Worm (Caenorhabditis elegans): ENCODE measurements around the gene fbxc-28.

fbxc-28 gene

DNA sequence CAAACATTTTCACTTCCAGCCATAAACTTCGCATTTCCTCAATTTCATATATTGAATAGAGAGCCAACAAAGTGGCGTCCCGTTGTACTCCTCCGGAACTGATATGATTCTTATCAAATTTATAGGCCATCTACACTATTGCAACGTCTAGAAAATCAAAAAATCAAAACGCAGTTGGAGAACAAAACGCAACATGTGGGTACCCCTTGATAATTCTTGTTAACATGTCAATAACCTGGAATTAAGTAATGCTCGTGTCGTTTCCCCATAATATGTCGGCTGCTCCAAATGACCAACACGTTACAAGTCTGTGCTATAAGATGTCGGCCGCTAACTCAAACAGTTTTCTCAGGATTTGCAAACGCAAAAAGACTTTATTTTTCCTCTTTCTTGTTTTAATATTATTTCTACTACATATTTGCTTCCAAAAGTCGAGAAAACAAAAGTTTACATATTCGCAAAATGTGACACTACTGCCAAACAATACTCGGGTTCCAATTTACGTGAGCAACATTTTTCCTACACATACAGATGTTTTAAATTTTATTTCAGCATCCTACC, 42.9 kb upstream of the fbxc-28 start (continued):
- TF ChIP-seq nhr-41 (GFP tag; IDR thresholded peaks at IDR 0.05) (no peak), unc-62 (GFP tag; optimal IDR thresholded peaks at IDR 0.05 in 1 of 2) (peak in 1 of 2 experiments; percentile 99), unc-62 (tag; optimal IDR thresholded peaks at IDR 0.05) (no peak), nhr-6 (tag; optimal IDR thresholded peaks at IDR 0.05) (no peak), lin-29 (GFP tag; IDR thresholded peaks at IDR 0.05) (no peak), ctbp-1 (GFP tag; IDR thresholded peaks at IDR 0.05) (no peak), nhr-28 (tag; optimal IDR thresholded peaks at IDR 0.05) (peak; percentile 54)

DNA sequence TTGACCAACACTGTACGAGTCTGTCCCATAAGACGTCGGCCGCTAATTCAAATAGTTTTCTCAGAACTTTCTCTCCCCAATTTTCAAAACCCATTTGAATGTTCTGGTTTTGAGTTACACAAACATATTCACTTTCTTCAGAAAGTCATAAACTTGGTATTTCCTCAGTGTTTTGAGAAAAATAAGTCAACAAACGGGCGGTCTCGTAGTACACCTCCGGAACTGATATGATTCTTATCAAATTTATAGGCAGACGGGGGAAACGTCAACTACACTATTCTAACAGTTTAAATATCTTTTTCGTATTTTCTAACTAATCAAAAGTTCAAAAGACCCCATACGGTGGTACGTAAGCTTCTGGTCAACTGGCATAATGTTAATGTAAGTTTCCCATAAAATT, 39.4 kb upstream of the fbxc-28 start:
- TF ChIP-seq ztf-11 (tag; optimal IDR thresholded peaks at IDR 0.05), result no peak
- TF ChIP-seq zfp-3 (GFP tag; conservative IDR thresholded peaks at IDR 0.05), result no peak
- TF ChIP-seq ceh-82 (tag; optimal IDR thresholded peaks at IDR 0.05), result no peak
- no peak for TF ChIP-seq daf-16 (GFP tag; optimal IDR thresholded peaks at IDR 0.05)
- peak; percentile 37 for TF ChIP-seq daf-16 (tag; optimal IDR thresholded peaks at IDR 0.05)
- peak; percentile 13 for TF ChIP-seq nhr-28 (tag; optimal IDR thresholded peaks at IDR 0.05)
- peak; percentile 15; the same call in 1 of the 2 replicates for TF ChIP-seq dmd-6 (GFP tag; IDR thresholded peaks at IDR 0.05)
- no peak for TF ChIP-seq lin-39 (tag; optimal IDR thresholded peaks at IDR 0.05)
- no peak for TF ChIP-seq hif-1 (tag; optimal IDR thresholded peaks at IDR 0.05)
- peak; percentile 57 for TF ChIP-seq pqm-1 (tag; optimal IDR thresholded peaks at IDR 0.05)
- TF ChIP-seq T20F7.1 (GFP tag; optimal IDR thresholded peaks at IDR 0.05), result no peak
- no peak for TF ChIP-seq dmd-9 (GFP tag; IDR thresholded peaks at IDR 0.05)
- no peak for TF ChIP-seq egl-43 (GFP tag; IDR thresholded peaks at IDR 0.05)
- peak; percentile 18 for TF ChIP-seq nhr-77 (tag; optimal IDR thresholded peaks at IDR 0.05)
- TF ChIP-seq hlh-11 (tag; optimal IDR thresholded peaks at IDR 0.05), result peak; percentile 4
- TF ChIP-seq unc-62 (GFP tag; optimal IDR thresholded peaks at IDR 0.05 in 1 of 2), result peak in 1 of 2 experiments; percentile 73
- TF ChIP-seq unc-62 (tag; optimal IDR thresholded peaks at IDR 0.05), result no peak

DNA sequence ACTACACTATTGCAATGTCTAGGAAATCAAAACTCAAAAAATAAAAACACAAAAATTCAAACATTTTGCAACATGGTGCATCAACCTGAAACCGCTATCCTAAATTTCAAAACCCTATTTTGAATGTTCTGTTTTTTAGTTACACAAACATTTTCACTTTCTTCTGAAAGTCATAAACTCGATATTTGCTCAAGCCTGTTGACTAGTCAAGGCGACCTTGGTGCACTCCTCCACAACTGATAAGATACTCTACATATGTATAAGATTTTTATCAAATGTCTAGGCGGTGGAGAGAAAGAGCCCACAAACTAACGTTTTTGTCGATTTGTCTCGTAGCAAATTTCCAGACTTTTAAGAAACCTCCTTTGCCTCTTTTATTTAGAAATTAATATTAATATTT, 35.6 kb upstream of the fbxc-28 start, which contains the start of gene T07D3.4:
TSS of gene T07D3.4 (plus strand) at position 286 of the 400 bp plus-strand sequence.
- TF ChIP-seq unc-130 (GFP tag; optimal IDR thresholded peaks at IDR 0.05) (no peak), zip-2 (tag; optimal IDR thresholded peaks at IDR 0.05) (no peak), nhr-28 (tag; optimal IDR thresholded peaks at IDR 0.05) (peak; percentile 70), daf-16 (GFP tag; optimal IDR thresholded peaks at IDR 0.05) (no peak), daf-16 (tag; optimal IDR thresholded peaks at IDR 0.05) (peak; percentile 90), hlh-11 (tag; optimal IDR thresholded peaks at IDR 0.05) (peak; percentile 54), dmd-8 (GFP tag; IDR thresholded peaks at IDR 0.05) (no peak), nhr-77 (tag; optimal IDR thresholded peaks at IDR 0.05) (peak; percentile 37), D1046.2 (GFP tag; IDR thresholded peaks at IDR 0.05) (no peak), dmd-9 (GFP tag; IDR thresholded peaks at IDR 0.05) (no peak), dmd-6 (GFP tag; IDR thresholded peaks at IDR 0.05) (peak; percentile 51; the same call in 1 of the 2 replicates), pqm-1 (tag; optimal IDR thresholded peaks at IDR 0.05) (peak; percentile 67), php-3 (GFP tag; IDR thresholded peaks at IDR 0.05) (no peak), dve-1 (tag; optimal IDR thresholded peaks at IDR 0.05; ENCODE audit: insufficient read depth) (peak; percentile 29)

DNA sequence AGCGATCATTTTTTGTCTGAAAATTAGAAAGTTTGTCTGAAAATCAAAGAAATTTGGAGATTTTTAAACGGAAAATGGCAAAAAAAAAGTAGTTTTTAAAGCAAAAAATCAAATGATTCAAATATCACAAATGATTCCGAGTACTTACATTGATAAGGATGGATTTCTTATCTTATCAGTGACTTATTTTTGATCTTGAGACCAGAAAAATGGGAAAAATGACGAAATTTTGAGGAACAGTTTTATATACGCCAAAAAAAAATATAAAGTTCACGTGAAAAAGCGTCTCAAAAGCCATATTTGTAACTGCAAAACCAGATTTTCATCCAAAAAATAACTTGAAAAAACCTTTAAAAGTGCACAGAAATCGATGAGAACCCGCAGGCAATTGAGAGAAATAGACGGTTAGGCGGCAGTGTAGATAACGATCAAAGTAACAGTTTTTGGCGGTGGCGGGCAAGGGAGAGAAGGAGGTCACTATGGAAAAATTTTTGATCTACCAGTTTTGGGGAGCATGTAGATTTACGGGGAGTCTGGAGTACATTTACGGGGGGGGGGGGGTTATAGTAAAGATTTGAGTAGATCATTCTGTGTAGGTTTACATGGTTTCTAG, 22.8 kb upstream of the fbxc-28 start, which contains the start of gene T07D3.9:
TSS of gene T07D3.9 (minus strand) at position 194 of the 613 bp plus-strand sequence.
- TF ChIP-seq madf-9 (GFP tag; conservative IDR thresholded peaks at IDR 0.05), result no peak
- no peak for TF ChIP-seq tra-1 (GFP tag; IDR thresholded peaks at IDR 0.05)
- no peak for TF ChIP-seq T26A8.4 (GFP tag; IDR thresholded peaks at IDR 0.05)
- no peak for TF ChIP-seq hlh-30 (tag; optimal IDR thresholded peaks at IDR 0.05; ENCODE audit: insufficient read depth)
- TF ChIP-seq lin-1 (GFP tag; IDR thresholded peaks at IDR 0.05), result no peak
- no peak for TF ChIP-seq nhr-42 (GFP tag; IDR thresholded peaks at IDR 0.05)
- no peak for TF ChIP-seq lin-39 (tag; optimal IDR thresholded peaks at IDR 0.05)
- no peak for TF ChIP-seq nhr-102 (tag; optimal IDR thresholded peaks at IDR 0.05)
- TF ChIP-seq fos-1 (tag; optimal IDR thresholded peaks at IDR 0.05), result no peak
- TF ChIP-seq nhr-76 (tag; optimal IDR thresholded peaks at IDR 0.05), result no peak
- TF ChIP-seq dpl-1 (GFP tag; optimal IDR thresholded peaks at IDR 0.05), result no peak
- TF ChIP-seq ceh-62 (tag; optimal IDR thresholded peaks at IDR 0.05), result no peak
- TF ChIP-seq lsy-2 (tag; optimal IDR thresholded peaks at IDR 0.05), result no peak
- TF ChIP-seq ZK546.5 (tag; optimal IDR thresholded peaks at IDR 0.05), result no peak
- no peak for TF ChIP-seq lir-3 (tag; optimal IDR thresholded peaks at IDR 0.05)
- no peak for TF ChIP-seq spr-3 (GFP tag; optimal IDR thresholded peaks at IDR 0.05)
- TF ChIP-seq sdz-12 (GFP tag; optimal IDR thresholded peaks at IDR 0.05), result no peak
- no peak for TF ChIP-seq daf-8 (GFP tag; IDR thresholded peaks at IDR 0.05)
- no peak for TF ChIP-seq madf-5 (GFP tag; IDR thresholded peaks at IDR 0.05)
- no peak for TF ChIP-seq nhr-6 (tag; optimal IDR thresholded peaks at IDR 0.05)
